Worm (Caenorhabditis elegans) whole organism, young adult: Measurements from ENCODE around the gene str-87.

Experiments used
- F39B2.1 ChIP-seq: fragments of 200-800 bp; sonication (Bioruptor generic); IDR thresholded peaks from 2 replicates; pipeline ENCODE4 v1.3.6; 2022; ENCODE audit warnings: missing genetic modification reagents, missing genetic modification characterization, missing compliant biosample characterization
- ama-1 ChIP-seq, 3 experiments: fragments of 150-350 bp in 1 of 3; sonication (generic microtip) in 2 of 3; optimal IDR thresholded peaks; 2 replicates each; lab custom pipeline; 2014 to 2018; ENCODE audit warnings: missing biosample characterization in 2 of 3, missing genetic modification characterization in 2 of 3, missing genetic modification reagents in 2 of 3
- efl-1 ChIP-seq: fragments of 150-350 bp; optimal IDR thresholded peaks from 2 replicates; lab custom pipeline; 2014; ENCODE audit warnings: missing biosample characterization, missing genetic modification reagents, missing genetic modification characterization
- ets-4 ChIP-seq: fragments of 200-800 bp; sonication (Bioruptor generic); optimal IDR thresholded peaks from 2 replicates; lab custom pipeline; 2018; ENCODE audit warnings: mild to moderate bottlenecking, missing genetic modification characterization, missing compliant biosample characterization
- hsf-1 ChIP-seq: fragments of 200-800 bp; sonication (Bioruptor generic); IDR thresholded peaks from 2 replicates; pipeline ENCODE4 v1.3.6; 2022; ENCODE audit warnings: missing genetic modification reagents, missing genetic modification characterization, missing compliant biosample characterization
- nhr-80 ChIP-seq: sonication (generic microtip); optimal IDR thresholded peaks from 2 replicates; lab custom pipeline; 2016; ENCODE audit warnings: missing genetic modification characterization, missing compliant biosample characterization
- sdz-38 ChIP-seq: sonication (generic microtip); optimal IDR thresholded peaks from 2 replicates; lab custom pipeline; 2016; ENCODE audit warnings: missing genotype, missing genetic modification characterization, missing compliant biosample characterization
- sea-2 ChIP-seq: fragments of 200-800 bp; sonication (Bioruptor generic); IDR thresholded peaks from 2 replicates; pipeline ENCODE4 v1.3.6; 2022; ENCODE audit warnings: missing genetic modification characterization, missing compliant biosample characterization

ce11 chrV:8988104-8988503 lies at the start of gene str-87:
- TF ChIP-seq efl-1 (GFP tag; lab: Kevin White, UChicago) (no peak), ama-1 (optimal IDR thresholded peaks at IDR 0.05; lab: Kevin White, UChicago) (no peak), ama-1 (GFP tag; optimal IDR thresholded peaks at IDR 0.05; lab: Kevin White, UChicago) (no peak), sdz-38 (tag; lab: Kevin White, UChicago) (no peak), ets-4 (GFP tag; lab: Kevin White, UChicago) (no peak), nhr-80 (tag; lab: Kevin White, UChicago) (no peak), F39B2.1 (GFP tag; lab: Robert Waterston, UW) (no peak), sea-2 (no peak), hsf-1 (GFP tag; lab: Robert Waterston, UW) (no peak)
